Worm (Caenorhabditis elegans): ENCODE data around the gene T06D4.6.

- no peak for TF ChIP-seq him-1 (tag; optimal IDR thresholded peaks at IDR 0.05)
- no peak for TF ChIP-seq W03F9.2 (tag; optimal IDR thresholded peaks at IDR 0.05)
Measured at ce11 chrII:3381510-3381909, 5.9 kb downstream of the T06D4.6 start, which contains the start of gene T06D4.1.
